Fruit fly (Drosophila melanogaster) whole organism, larva: ENCODE data around the gene CG7298.

ENCODE experiments used
- noc ChIP-seq: fragments of 200-800 bp; sonication (Bioruptor generic); optimal IDR thresholded peaks from 3 replicates; lab custom pipeline; 2019; ENCODE audit warnings: missing biosample characterization, mild to moderate bottlenecking, missing genetic modification characterization, moderate library complexity

The CG7298 gene

DNA sequence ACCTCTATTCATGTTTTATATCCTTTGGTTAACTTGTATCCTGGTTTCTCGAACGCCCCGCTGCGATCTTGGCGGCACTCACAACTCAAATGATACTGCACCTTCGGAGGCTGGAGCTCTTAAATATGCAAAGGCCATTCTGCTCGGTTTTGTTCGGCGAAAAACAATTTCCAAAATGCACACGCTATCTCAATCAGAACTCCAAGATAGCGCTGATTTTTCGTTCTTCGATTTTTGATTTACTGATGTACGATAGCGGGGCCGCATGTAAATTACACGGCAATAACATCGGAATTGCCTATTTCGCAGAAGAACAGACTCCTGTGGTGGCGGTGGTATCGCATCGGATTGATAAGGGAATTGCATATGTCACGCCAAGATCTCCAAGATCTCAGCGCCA lies 8.5 kb upstream of the CG7298 start, which contains the start of gene CG7017:
TSS of gene CG7017 (minus strand) at position 101 of the 400 bp plus-strand sequence.
- no peak for TF ChIP-seq noc

DNA sequence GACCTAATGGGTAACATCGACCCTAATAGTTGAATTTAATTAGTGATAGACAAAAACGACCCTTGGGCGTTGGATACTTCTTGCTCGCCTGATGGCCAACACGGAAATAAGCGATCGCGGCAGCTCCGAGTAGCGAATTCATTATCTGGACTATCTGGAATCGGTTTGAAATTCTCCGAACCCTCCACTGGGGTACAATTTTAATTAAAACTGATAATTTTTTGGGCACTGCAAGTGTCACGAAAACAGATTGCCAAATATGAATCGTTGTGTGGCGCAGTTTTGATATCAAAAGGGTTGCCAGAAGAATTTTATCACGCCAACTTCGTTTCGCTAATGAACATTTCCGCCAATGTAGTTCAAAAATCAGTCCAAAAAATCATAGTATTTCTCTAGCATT lies 6.4 kb upstream of the CG7298 start:
- TF ChIP-seq noc, result no peak

DNA sequence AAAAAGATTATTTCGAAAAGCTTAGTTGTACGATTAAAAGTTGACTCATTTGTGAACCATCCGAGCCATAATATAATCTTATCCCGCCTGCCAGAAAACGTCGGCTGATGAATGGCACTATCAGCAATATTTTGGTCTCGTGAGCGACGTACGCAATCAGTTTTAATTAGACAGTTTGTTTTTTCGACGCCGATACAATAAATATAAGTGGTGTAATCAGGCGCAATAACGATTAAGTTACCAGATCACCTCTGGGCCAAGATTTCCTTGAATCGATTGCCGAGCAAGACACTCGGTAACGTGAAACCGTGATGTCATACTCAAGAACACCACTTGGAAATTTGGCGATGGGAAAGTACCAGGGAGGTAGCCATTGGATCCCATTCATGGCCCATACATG lies 5.6 kb upstream of the CG7298 start:
- TF ChIP-seq noc, result peak; percentile 63

DNA sequence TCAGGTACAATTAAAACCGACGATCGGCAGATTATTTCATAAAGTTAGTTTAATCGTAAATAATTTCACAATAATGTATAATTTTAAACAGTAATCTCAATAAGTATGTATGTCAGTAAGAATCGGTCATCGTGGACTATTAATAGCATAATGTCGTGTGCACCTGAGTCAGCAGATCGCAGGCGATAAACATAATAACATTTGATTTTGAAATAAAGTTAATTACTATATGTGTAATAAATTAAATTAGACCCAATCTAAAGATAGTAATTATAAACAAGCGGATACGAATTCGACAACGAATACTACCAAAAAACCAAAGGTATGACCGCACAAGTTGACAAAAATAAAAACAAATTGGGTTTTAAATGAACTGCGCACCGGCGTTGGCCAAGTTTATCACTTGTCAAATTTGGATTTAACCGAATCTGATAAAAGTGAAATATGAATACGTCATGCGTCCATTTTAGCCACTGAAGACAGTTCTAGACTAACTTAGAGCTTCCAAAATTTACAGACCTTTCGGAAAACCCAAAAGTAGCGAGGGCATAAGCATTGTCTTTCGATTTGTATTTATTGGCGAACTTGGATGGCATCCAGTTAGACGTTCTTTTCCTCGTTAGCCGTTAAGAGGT lies 3.6 kb upstream of the CG7298 start, which contains the start of gene CG6996:
TSS of gene CG6996 (plus strand) at position 585 of the 635 bp plus-strand sequence.
- peak; percentile 35 for TF ChIP-seq noc

DNA sequence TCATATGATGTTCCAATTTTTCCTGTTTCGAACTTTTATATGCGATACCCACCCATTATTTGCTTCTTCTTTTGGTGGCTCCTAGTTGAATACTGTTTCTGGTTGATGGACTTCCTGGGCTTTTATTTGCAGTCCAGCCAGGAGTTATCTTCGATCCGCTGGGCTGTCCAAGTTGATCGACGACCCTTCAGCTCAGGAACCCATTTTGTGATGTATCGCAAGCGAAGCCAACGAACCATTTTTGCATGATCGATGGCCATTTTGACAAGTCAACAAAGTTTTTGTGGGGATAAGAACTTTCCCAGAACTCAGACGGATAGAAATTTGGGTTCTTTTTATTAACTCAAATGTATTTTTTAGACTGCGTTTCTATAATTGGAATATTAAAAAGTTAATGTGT lies 2.5 kb upstream of the CG7298 start, which contains the start of gene CG7290:
TSS of gene CG7290 (minus strand) at position 101 of the 400 bp plus-strand sequence.
- TF ChIP-seq noc, result no peak

DNA sequence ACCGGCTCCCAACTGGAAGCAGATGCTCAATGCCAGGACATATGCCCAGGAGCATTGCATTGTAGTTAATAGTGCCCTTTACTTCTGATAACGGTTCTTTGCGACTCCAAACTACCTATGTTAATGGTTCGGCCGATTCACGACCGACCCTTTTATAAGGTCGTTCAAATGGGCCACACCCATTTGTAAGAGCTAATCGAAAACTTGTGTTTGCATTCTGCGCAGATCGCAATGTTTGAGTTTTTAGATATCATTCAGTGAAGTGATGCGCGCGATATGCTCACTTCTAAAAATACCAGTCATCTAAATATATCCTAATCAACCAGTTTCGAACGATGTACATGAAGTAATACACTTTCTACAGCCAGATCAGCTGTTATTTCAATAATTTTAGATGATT lies 1.9 kb downstream of the CG7298 start, which contains the start of gene obst-F:
TSS of gene obst-F (minus strand) at position 101 of the 400 bp plus-strand sequence.
- TF ChIP-seq noc, result no peak

DNA sequence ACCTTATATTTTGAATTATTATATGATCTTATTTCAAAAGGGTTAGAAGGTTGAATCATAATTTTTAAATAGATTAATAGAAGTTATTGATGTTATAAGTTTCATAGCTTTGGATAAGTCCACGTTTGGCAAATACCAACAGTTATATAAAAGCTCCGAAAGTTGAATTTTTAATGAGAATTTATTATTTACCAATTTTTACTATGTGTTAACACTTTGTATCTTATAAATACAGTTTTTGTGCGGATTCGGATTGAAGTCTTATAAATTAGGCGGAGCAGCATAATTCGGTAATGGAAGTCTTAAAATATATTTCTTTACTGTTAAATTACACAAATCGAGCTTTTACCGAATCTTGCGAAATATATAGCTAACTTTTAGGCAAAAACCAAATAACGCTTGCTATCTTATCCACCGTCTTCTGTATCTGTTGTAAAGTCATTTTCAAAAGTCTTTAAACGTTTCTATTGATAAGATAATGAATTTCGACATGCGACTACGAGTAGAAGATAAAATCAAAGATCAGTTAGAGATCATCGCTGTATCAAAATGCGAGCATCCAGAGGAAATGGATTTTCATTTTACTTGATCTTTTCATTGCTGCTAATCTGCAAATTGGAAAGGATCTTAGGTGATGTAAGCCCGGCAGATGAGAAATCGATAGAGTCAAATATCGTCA lies 3.8 kb downstream of the CG7298 start, which contains the start of gene CG42833:
TSS of gene CG42833 (plus strand) at position 525 of the 679 bp plus-strand sequence.
- no peak for TF ChIP-seq noc

DNA sequence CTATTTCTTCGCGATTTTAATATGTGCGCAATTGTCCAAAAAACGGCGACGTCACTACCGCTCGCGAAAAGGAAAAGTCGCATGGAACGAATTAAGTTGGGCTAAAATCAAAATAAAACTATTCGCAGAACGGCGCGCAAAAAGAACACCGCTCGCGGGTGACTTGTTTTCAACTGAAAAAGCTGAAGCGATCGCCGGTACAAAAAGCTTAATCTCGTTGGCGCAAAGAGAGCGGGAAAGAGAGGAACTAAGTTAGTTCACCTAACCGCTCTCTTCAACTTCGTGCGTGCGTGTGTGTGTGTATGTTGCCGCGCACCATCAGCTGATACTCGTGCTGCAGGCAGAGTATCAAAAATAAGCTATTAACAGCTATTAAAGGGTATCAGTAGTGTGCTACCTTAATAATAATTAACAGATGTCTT lies 5.3 kb downstream of the CG7298 start, which contains the start of gene CG42674:
TSS of gene CG42674 (minus strand) at position 180 of the 422 bp plus-strand sequence.
- peak; percentile 33 for TF ChIP-seq noc

DNA sequence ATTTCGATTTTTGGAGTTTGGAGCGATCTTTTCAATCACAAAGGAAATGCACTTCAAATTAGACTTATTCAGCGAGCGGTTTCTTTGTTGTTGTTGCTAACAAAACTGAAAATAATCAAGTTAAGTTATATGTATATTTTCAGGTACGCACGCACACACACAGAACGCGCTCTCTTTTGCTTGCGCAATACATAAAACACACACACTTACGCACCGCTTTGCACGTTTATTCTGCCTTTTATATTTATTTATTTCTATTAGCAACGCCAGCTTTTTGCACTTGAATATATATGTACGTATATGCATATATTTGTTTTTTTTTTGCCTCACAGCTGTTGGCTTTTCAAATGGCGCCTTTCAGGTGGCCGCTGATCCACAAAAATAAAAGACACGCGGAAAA lies 5.8 kb downstream of the CG7298 start:
- no peak for TF ChIP-seq noc

DNA sequence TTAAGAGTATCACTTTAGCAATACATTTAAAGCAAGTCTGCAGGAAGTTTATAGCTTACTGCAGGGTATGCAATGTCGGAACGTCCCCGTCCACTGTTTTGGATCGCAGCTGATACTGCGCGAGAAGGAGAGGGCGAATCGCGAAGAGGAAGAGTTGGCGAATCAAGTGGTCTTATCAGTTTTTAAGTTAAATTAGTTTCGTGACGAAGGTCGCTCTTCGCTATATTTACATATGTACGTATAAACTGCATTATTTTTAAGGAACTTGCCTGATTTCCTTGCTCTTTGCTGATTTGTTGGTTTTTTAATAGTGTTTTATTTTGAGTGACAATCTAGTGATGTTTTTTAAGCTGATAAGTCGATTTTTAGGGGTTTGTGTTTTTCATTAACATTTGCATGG lies 6.3 kb downstream of the CG7298 start:
- TF ChIP-seq noc, result no peak

DNA sequence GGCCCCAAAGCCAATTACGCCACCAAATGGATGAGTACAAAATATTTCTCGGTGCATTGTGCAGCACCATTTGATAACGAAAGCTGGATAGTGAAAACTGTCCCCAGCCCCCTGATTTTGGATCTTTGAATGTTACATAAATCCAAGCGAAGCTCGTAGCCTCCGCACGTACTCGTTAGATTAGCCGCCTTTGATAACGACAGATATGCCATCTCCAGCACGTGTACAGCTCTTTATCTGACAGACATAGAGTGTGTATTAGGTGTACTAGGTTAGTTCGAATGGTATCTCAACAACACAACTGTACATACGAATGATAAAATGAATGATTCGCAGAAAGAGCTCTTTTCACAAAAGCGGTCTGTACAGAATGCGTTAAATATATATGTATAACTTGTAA lies 7.2 kb downstream of the CG7298 start:
- no peak for TF ChIP-seq noc

DNA sequence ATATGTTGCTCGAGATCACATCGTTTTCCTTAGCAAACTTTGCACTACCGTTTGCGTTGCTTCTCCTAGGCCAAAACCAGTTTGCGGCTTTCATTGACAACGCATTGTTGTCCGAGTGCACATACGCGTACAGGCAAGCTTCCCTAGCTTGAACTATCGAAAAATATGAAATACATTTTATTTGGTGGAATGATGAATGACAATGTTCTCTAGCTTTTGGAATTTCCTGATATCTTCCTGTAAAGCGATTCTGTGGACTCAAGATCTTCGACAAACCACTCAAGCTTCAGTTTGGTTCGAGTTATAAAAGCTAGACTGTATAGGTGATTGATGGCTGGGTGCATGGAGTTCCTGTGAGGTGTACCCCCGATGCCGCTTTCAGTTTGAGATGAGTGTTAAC lies 7.6 kb downstream of the CG7298 start:
- no peak for TF ChIP-seq noc

DNA sequence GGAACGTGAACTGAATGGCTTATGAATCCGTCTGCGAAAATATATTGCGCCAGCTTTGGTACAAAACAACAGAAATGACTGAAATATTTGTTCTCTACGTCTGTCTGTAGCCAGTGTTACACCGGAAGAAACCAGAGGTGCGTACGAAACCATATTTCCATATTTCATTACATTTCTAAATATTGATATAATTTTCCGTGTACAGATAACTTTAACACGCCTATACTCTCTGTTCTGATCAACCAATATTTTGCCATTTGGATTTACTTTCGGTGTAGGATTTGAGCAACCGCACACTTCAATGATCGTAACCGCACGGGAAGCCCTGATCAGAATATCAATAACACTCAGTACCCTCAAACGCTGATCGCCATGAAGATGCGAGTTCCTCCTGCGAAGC lies 8.8 kb downstream of the CG7298 start:
- peak; percentile 25 for TF ChIP-seq noc

DNA sequence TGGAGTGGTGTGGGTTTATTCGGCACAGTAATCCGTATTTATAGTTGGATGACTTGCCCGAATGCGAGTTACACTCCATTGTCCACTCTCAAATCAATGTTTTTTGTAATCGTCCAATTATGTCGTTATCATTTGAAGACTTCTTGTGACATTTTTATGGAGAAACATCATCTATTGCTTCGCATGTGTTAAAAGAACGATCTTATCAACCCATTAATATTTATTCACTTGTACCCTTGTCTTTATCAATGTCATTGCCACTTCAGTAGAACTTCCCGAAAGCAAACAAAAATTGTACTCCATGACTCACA lies 9.8 kb downstream of the CG7298 start:
- TF ChIP-seq noc, result no peak

DNA sequence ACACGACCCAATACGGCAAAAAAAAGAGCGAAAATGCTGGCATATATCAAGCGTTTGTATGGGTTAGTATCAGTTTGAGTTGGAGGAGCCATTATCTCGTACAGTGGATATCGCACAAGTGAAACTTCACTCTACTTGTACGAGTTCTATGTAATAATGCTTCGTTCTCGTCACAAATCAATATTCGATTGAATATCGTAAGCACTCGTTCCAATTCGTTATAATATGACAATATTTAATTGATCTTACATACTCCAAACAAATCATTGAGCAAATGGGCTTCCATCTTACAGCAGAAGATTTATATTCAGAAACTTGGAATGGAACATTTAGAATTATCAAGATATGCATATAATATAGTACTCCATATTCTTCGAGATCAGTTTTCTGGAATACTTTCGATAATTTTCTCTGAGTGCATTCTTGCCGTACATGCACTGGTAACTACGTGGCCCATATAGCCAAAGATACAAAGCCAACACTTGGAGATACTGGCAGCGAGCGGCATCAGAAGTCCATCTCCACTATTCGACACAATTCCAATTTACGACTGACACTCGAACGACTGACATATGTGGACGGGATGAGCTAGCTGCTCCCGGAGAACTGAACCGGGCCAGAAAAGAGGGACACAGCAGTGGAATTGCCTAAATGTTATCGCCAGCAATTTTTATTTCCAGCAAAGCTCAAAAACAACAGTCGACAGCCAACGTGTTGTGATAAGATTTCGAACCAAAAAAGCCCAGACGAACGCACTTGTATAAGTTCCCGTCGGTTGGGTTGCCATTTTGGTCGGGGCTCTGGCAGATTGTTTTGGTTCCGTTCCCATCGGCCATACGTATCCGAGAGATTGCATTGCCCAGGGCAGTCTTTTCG lies 10.4 kb downstream of the CG7298 start:
- TF ChIP-seq noc, result peak; percentile 44

DNA sequence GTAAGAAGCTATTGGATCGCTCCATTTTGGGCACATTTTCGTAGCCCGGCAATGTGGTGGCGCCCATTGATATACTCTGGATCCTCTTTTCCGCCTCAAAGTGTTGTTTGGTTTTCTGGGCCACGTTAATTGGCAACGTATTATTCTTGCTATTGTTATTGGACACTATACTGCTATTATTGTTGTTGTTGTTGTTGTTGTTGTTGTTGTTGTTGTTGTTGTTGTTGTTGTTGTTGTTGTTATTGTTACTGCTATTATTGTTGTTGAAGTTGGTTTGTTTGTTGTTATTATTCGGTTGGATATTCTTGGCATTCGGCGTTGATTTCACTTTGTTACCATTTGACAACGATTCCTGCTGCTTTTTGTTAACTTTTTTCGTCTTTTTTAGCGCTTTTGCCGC lies 11.6 kb downstream of the CG7298 start:
- no peak for TF ChIP-seq noc
